Fruit fly (Drosophila melanogaster): ENCODE results near the gene Cdc27.

Cdc27 gene

dm6 chr3L:7262471-7262870 lies 13.3 kb upstream of the Cdc27 start:
- TF ChIP-seq h (GFP tag; optimal IDR thresholded peaks at IDR 0.05) (peak; percentile 31), CrebA (GFP tag; optimal IDR thresholded peaks at IDR 0.05; ENCODE audit: borderline replicate concordance) (no peak)

dm6 chr3L:7258267-7258666 lies 9.1 kb upstream of the Cdc27 start:
- TF ChIP-seq dl (GFP tag; optimal IDR thresholded peaks at IDR 0.05; ENCODE audit: insufficient read depth in 1 of 2, partially characterized antibody in 2 of 2) (no peak), jim (GFP tag; optimal IDR thresholded peaks at IDR 0.05) (no peak), Jra (GFP tag; optimal IDR thresholded peaks at IDR 0.05) (no peak), dmrt93B (GFP tag; optimal IDR thresholded peaks at IDR 0.05) (no peak), HLH106 (tag; optimal IDR thresholded peaks at IDR 0.05) (no peak), Sp1 (GFP tag; optimal IDR thresholded peaks at IDR 0.05) (no peak), br (GFP tag; optimal IDR thresholded peaks at IDR 0.05) (no peak), pan (optimal IDR thresholded peaks at IDR 0.05) (no peak), sage (GFP tag; optimal IDR thresholded peaks at IDR 0.05) (no peak), Dfd (GFP tag; optimal IDR thresholded peaks at IDR 0.05) (no peak), Rel (GFP tag; optimal IDR thresholded peaks at IDR 0.05) (no peak), Rel (tag; optimal IDR thresholded peaks at IDR 0.05) (no peak), brk (GFP tag; optimal IDR thresholded peaks at IDR 0.05) (no peak), usp (GFP tag; optimal IDR thresholded peaks at IDR 0.05) (no peak), GATAd (GFP tag; optimal IDR thresholded peaks at IDR 0.05) (no peak), psq (GFP tag; optimal IDR thresholded peaks at IDR 0.05) (no peak), Hr83 (GFP tag; optimal IDR thresholded peaks at IDR 0.05; ENCODE audit: poor library complexity, severe bottlenecking) (no peak)

- no peak for TF ChIP-seq fru (GFP tag; optimal IDR thresholded peaks at IDR 0.05)
- no peak for TF ChIP-seq psq (GFP tag; optimal IDR thresholded peaks at IDR 0.05)
- TF ChIP-seq GATAd (GFP tag; optimal IDR thresholded peaks at IDR 0.05): no peak
Measured at dm6 chr3L:7254724-7255123, 5.6 kb upstream of the Cdc27 start.

dm6 chr3L:7250469-7250868 lies 1.3 kb upstream of the Cdc27 start, which contains the start of gene MED4:
MED4 (minus strand) TSS chr3L:7250527.
- TF ChIP-seq Hr78 (GFP tag; optimal IDR thresholded peaks at IDR 0.05) (no peak), psq (GFP tag; optimal IDR thresholded peaks at IDR 0.05) (peak; percentile 55), GATAd (GFP tag; optimal IDR thresholded peaks at IDR 0.05) (no peak), Abd-B (GFP tag; optimal IDR thresholded peaks at IDR 0.05) (no peak), dl (GFP tag; optimal IDR thresholded peaks at IDR 0.05; ENCODE audit: insufficient read depth in 1 of 2, partially characterized antibody in 2 of 2) (no peak), woc (GFP tag; optimal IDR thresholded peaks at IDR 0.05) (peak; percentile 38), Dfd (GFP tag; optimal IDR thresholded peaks at IDR 0.05) (no peak), foxo (GFP tag; optimal IDR thresholded peaks at IDR 0.05) (peak in 1 of 2 experiments; percentile 81), Myc (optimal IDR thresholded peaks at IDR 0.05) (no peak), fru (GFP tag; optimal IDR thresholded peaks at IDR 0.05) (peak; percentile 67), dsf (GFP tag; optimal IDR thresholded peaks at IDR 0.05; ENCODE audit: borderline replicate concordance) (no peak), sage (GFP tag; optimal IDR thresholded peaks at IDR 0.05) (no peak), ey (GFP tag; optimal IDR thresholded peaks at IDR 0.05) (peak; percentile 76), tai (GFP tag; optimal IDR thresholded peaks at IDR 0.05) (no peak), brk (GFP tag; optimal IDR thresholded peaks at IDR 0.05) (no peak), Dif (GFP tag; optimal IDR thresholded peaks at IDR 0.05; ENCODE audit: partially characterized antibody) (no peak), dmrt93B (GFP tag; optimal IDR thresholded peaks at IDR 0.05) (peak; percentile 21), h (GFP tag; optimal IDR thresholded peaks at IDR 0.05) (peak; percentile 68), jim (GFP tag; optimal IDR thresholded peaks at IDR 0.05) (peak; percentile 45), Sp1 (GFP tag; optimal IDR thresholded peaks at IDR 0.05) (peak; percentile 55), N (GFP tag; optimal IDR thresholded peaks at IDR 0.05) (no peak), Hr83 (GFP tag; optimal IDR thresholded peaks at IDR 0.05; ENCODE audit: poor library complexity, severe bottlenecking) (peak; percentile 81), Mio (GFP tag; optimal IDR thresholded peaks at IDR 0.05) (no peak), sv (GFP tag; optimal IDR thresholded peaks at IDR 0.05) (peak; percentile 82), rgr (GFP tag; optimal IDR thresholded peaks at IDR 0.05) (peak; percentile 78), Vsx2 (GFP tag; optimal IDR thresholded peaks at IDR 0.05; ENCODE audit: partially characterized antibody) (no peak), usp (GFP tag; optimal IDR thresholded peaks at IDR 0.05) (no peak), HLH106 (tag; optimal IDR thresholded peaks at IDR 0.05) (peak; percentile 56), OdsH (GFP tag; optimal IDR thresholded peaks at IDR 0.05) (peak; percentile 69), CG32264 (GFP tag; optimal IDR thresholded peaks at IDR 0.05) (peak; percentile 20), br (GFP tag; optimal IDR thresholded peaks at IDR 0.05) (peak; percentile 59), CG9705 (GFP tag; optimal IDR thresholded peaks at IDR 0.05) (peak; percentile 41), lola (GFP tag; optimal IDR thresholded peaks at IDR 0.05) (no peak), pan (optimal IDR thresholded peaks at IDR 0.05) (no peak), Hnf4 (GFP tag; optimal IDR thresholded peaks at IDR 0.05) (no peak), Jra (GFP tag; optimal IDR thresholded peaks at IDR 0.05) (peak; percentile 43), Rel (GFP tag; optimal IDR thresholded peaks at IDR 0.05) (no peak), Rel (tag; optimal IDR thresholded peaks at IDR 0.05) (peak; percentile 15), CrebA (GFP tag; optimal IDR thresholded peaks at IDR 0.05; ENCODE audit: borderline replicate concordance) (no peak)
